Fruit fly (Drosophila melanogaster) Kc167 (cell line): ENCODE measurements around the gene CG8036.

ENCODE experiments used
- Myc ChIP-seq: fragments of >200 bp; optimal IDR thresholded peaks from 2 replicates; lab custom pipeline; 2017; ENCODE audit warnings: missing external identifiers
- insv ChIP-seq: fragments of >200 bp; optimal IDR thresholded peaks from 3 replicates; lab custom pipeline; 2018; ENCODE audit warnings: missing external identifiers
- ttk ChIP-seq: sonication (Bioruptor generic); optimal IDR thresholded peaks from 2 replicates; lab custom pipeline; 2017; ENCODE audit warnings: missing external identifiers

DNA sequence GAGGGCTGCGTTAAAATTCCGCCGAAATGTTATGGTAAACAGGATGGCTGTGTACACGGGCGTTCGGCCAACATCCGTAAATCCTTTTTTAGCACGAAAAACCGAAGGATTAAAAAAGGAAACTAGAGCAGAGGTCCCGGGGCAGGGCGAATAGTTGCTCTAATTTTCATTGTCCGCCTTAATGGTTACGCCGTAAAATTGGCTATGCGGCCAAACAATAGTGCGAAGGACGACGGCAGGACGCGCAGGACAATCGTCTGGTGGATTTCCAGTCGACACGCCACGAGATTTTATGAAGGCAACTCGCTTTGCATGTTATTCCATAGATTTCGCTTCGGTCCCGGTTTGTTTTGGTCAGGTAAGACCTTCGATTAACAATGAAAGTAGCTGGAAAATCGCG is 33.0 kb downstream of the CG8036 start:
- TF ChIP-seq Myc (lab: Kevin White, UChicago) (no peak), ttk (lab: Kevin White, UChicago) (no peak), insv (lab: Kevin White, UChicago) (no peak)
